Fruit fly (Drosophila melanogaster) whole organism, embryonic: ENCODE results near the gene nmo.

Experiments used
- B-H1 ChIP-seq: fragments of 200-800 bp; sonication (Bioruptor generic); IDR thresholded peaks from 3 replicates; pipeline ENCODE4 v1.3.6; 2022; ENCODE audit warnings: missing biosample characterization, missing genetic modification characterization
- CG10431 ChIP-seq: fragments of 200-800 bp; sonication (Bioruptor generic); optimal IDR thresholded peaks from 3 replicates; lab custom pipeline; 2018; ENCODE audit warnings: missing biosample characterization, mild to moderate bottlenecking, missing genetic modification characterization
- CG11695 ChIP-seq: fragments of 200-800 bp; sonication (Bioruptor generic); IDR thresholded peaks from 3 replicates; pipeline ENCODE4 v1.3.6; 2022; ENCODE audit warnings: missing biosample characterization, missing genetic modification characterization
- CG11696 ChIP-seq: fragments of 200-800 bp; sonication (Bioruptor generic); IDR thresholded peaks from 2 replicates; pipeline ENCODE4 v1.3.6; 2022; ENCODE audit warnings: missing biosample characterization, missing genetic modification characterization
- CG12236 ChIP-seq: fragments of 200-800 bp; sonication (Bioruptor generic); optimal IDR thresholded peaks from 2 replicates; lab custom pipeline; 2016; ENCODE audit warnings: missing biosample characterization, missing genetic modification characterization
- CG12744 ChIP-seq: fragments of 200-800 bp; sonication (Bioruptor generic); optimal IDR thresholded peaks from 2 replicates; lab custom pipeline; 2016; ENCODE audit warnings: missing biosample characterization, missing genetic modification characterization
- CG13123 ChIP-seq: fragments of 200-800 bp; sonication (Bioruptor generic); optimal IDR thresholded peaks from 2 replicates; lab custom pipeline; 2016; ENCODE audit warnings: missing biosample characterization, missing genetic modification characterization
- CG14710 ChIP-seq: fragments of 200-800 bp; sonication (Bioruptor generic); optimal IDR thresholded peaks from 3 replicates; lab custom pipeline; 2019; ENCODE audit warnings: missing biosample characterization, mild to moderate bottlenecking, missing genetic modification characterization, moderate library complexity
- CG14965 ChIP-seq: fragments of 200-800 bp; sonication (Bioruptor generic); optimal IDR thresholded peaks from 2 replicates; lab custom pipeline; 2016; ENCODE audit warnings: missing biosample characterization, missing genetic modification characterization, borderline replicate concordance
- CG43689 ChIP-seq: fragments of 200-800 bp; sonication (Bioruptor generic); IDR thresholded peaks from 2 replicates; pipeline ENCODE4 v1.3.6; 2022; ENCODE audit warnings: missing biosample characterization, missing genetic modification characterization
- CG4404 ChIP-seq: fragments of 200-800 bp; sonication (Bioruptor generic); IDR thresholded peaks from 2 replicates; pipeline ENCODE4 v1.3.6; 2022; ENCODE audit warnings: missing biosample characterization, missing genetic modification characterization
- CG4424 ChIP-seq: fragments of 200-800 bp; sonication (Bioruptor generic); optimal IDR thresholded peaks from 3 replicates; lab custom pipeline; 2016; ENCODE audit warnings: missing biosample characterization, missing genetic modification characterization
- CG5245 ChIP-seq: fragments of 200-800 bp; sonication (Bioruptor generic); optimal IDR thresholded peaks from 3 replicates; lab custom pipeline; 2016; ENCODE audit warnings: missing biosample characterization, missing genetic modification characterization
- CG6765 ChIP-seq: fragments of 200-800 bp; sonication (Bioruptor generic); optimal IDR thresholded peaks from 3 replicates; lab custom pipeline; 2017; ENCODE audit warnings: missing biosample characterization, mild to moderate bottlenecking, missing genetic modification characterization
- CG6813 ChIP-seq: fragments of 200-800 bp; sonication (Bioruptor generic); optimal IDR thresholded peaks from 2 replicates; lab custom pipeline; 2017; ENCODE audit warnings: missing biosample characterization, missing genetic modification characterization, mild to moderate bottlenecking, moderate library complexity, missing genetic modification reagents
- CG8290 ChIP-seq, 3 experiments: fragments of 200-800 bp; sonication (Bioruptor generic); optimal IDR thresholded peaks; 2 replicates each; lab custom pipeline; 2016 to 2019; ENCODE audit warnings: missing biosample characterization in 3 of 3, missing genetic modification characterization in 3 of 3, mild to moderate bottlenecking in 2 of 3, moderate library complexity in 1 of 3
- Dek ChIP-seq: fragments of 200-800 bp; sonication (Bioruptor generic); optimal IDR thresholded peaks from 3 replicates; lab custom pipeline; 2019; ENCODE audit warnings: missing biosample characterization, mild to moderate bottlenecking, missing genetic modification characterization, moderate library complexity
- Doc3 ChIP-seq: fragments of 200-800 bp; sonication (Bioruptor generic); IDR thresholded peaks from 3 replicates; pipeline ENCODE4 v1.3.6; 2022; ENCODE audit warnings: missing biosample characterization, missing genetic modification characterization; ENCODE audit not compliant: partially characterized antibody
- HLH4C ChIP-seq: fragments of 200-800 bp; sonication (Bioruptor generic); IDR thresholded peaks from 3 replicates; pipeline ENCODE4 v1.3.6; 2022; ENCODE audit warnings: missing biosample characterization, missing genetic modification characterization; ENCODE audit not compliant: partially characterized antibody
- MESR4 ChIP-seq: fragments of 200-800 bp; sonication (Bioruptor generic); optimal IDR thresholded peaks from 2 replicates; lab custom pipeline; 2018; ENCODE audit warnings: missing biosample characterization, mild to moderate bottlenecking, missing genetic modification characterization, moderate library complexity
- Max ChIP-seq: fragments of 200-800 bp; sonication (Bioruptor generic); optimal IDR thresholded peaks from 2 replicates; lab custom pipeline; 2016; ENCODE audit warnings: missing biosample characterization, mild to moderate bottlenecking, missing genetic modification characterization
- Nf-YB ChIP-seq: fragments of 200-800 bp; sonication (Bioruptor generic); optimal IDR thresholded peaks from 3 replicates; lab custom pipeline; 2019; ENCODE audit warnings: missing biosample characterization, mild to moderate bottlenecking, missing genetic modification characterization, moderate library complexity
- PHDP ChIP-seq: fragments of 200-800 bp; sonication (Bioruptor generic); optimal IDR thresholded peaks from 3 replicates; lab custom pipeline; 2018; ENCODE audit warnings: missing biosample characterization, mild to moderate bottlenecking, missing genetic modification characterization, moderate library complexity
- al ChIP-seq: fragments of 200-800 bp; sonication (Bioruptor generic); IDR thresholded peaks from 2 replicates; pipeline ENCODE4 v1.3.6; 2022; ENCODE audit warnings: missing biosample characterization, missing genetic modification characterization
- ase ChIP-seq: fragments of 200-800 bp; sonication (Bioruptor generic); IDR thresholded peaks from 3 replicates; pipeline ENCODE4 v1.3.6; 2022; ENCODE audit warnings: missing biosample characterization, missing genetic modification characterization
- az2 ChIP-seq: fragments of 200-800 bp; sonication (Bioruptor generic); optimal IDR thresholded peaks from 3 replicates; lab custom pipeline; 2016; ENCODE audit warnings: missing biosample characterization, missing genetic modification characterization
- cato ChIP-seq: fragments of 200-800 bp; sonication (Bioruptor generic); optimal IDR thresholded peaks from 2 replicates; lab custom pipeline; 2016; ENCODE audit warnings: missing biosample characterization, missing genetic modification characterization, borderline replicate concordance
- chm ChIP-seq: fragments of 200-800 bp; sonication (Bioruptor generic); IDR thresholded peaks from 2 replicates; pipeline ENCODE4 v1.3.6; 2022; ENCODE audit warnings: missing biosample characterization, missing genetic modification characterization
- chn ChIP-seq: fragments of 200-800 bp; sonication (Bioruptor generic); optimal IDR thresholded peaks from 2 replicates; lab custom pipeline; 2016; ENCODE audit warnings: missing biosample characterization, missing genetic modification characterization
- disco-r ChIP-seq: fragments of 200-800 bp; sonication (Bioruptor generic); optimal IDR thresholded peaks from 2 replicates; lab custom pipeline; 2016; ENCODE audit warnings: missing biosample characterization, missing genetic modification characterization
- dmrt11E ChIP-seq: fragments of 200-800 bp; sonication (Bioruptor generic); optimal IDR thresholded peaks from 3 replicates; lab custom pipeline; 2018; ENCODE audit warnings: missing biosample characterization, mild to moderate bottlenecking, missing genetic modification characterization, moderate library complexity
- emc ChIP-seq: fragments of 200-800 bp; sonication (Bioruptor generic); optimal IDR thresholded peaks from 2 replicates; lab custom pipeline; 2016; ENCODE audit warnings: missing biosample characterization, missing genetic modification characterization
- fru ChIP-seq: fragments of >200 bp; optimal IDR thresholded peaks from 2 replicates; lab custom pipeline; 2017
- gt ChIP-seq: fragments of 200-800 bp; sonication (Bioruptor generic); IDR thresholded peaks from 2 replicates; pipeline ENCODE4 v1.3.6; 2022; ENCODE audit warnings: missing biosample characterization, missing genetic modification characterization
- hb ChIP-seq: fragments of 200-800 bp; sonication (Bioruptor generic); IDR thresholded peaks from 3 replicates; pipeline ENCODE4 v1.3.6; 2022; ENCODE audit warnings: missing biosample characterization, missing genetic modification characterization; ENCODE audit not compliant: partially characterized antibody
- hbn ChIP-seq: fragments of 200-800 bp; sonication (Bioruptor generic); IDR thresholded peaks from 2 replicates; pipeline ENCODE4 v1.3.6; 2022; ENCODE audit warnings: missing biosample characterization, missing genetic modification characterization; ENCODE audit not compliant: partially characterized antibody
- jumu ChIP-seq: fragments of 200-800 bp; sonication (Bioruptor generic); optimal IDR thresholded peaks from 3 replicates; lab custom pipeline; 2016; ENCODE audit warnings: missing biosample characterization, missing genetic modification characterization
- kni ChIP-seq: fragments of 200-800 bp; sonication (Bioruptor generic); optimal IDR thresholded peaks from 3 replicates; lab custom pipeline; 2017; ENCODE audit warnings: mild to moderate bottlenecking, missing biosample characterization, missing genetic modification reagents, missing genetic modification characterization
- lov ChIP-seq, 2 experiments: fragments of 200-800 bp in 1 of 2; fragments of >200 bp in 1 of 2; sonication (Bioruptor generic) in 1 of 2; IDR thresholded peaks in 1 of 2; optimal IDR thresholded peaks in 1 of 2; 2 replicates in 1 of 2; 3 replicates in 1 of 2; pipeline versions ENCODE4 v1.3.6 to Lab custom; 2017 to 2022; ENCODE audit warnings: missing biosample characterization in 1 of 2, missing genetic modification characterization in 1 of 2
- mld ChIP-seq: fragments of 200-800 bp; sonication (Bioruptor generic); IDR thresholded peaks from 3 replicates; pipeline ENCODE4 v1.3.6; 2022; ENCODE audit warnings: missing biosample characterization, missing genetic modification characterization; ENCODE audit not compliant: partially characterized antibody
- nmo ChIP-seq: fragments of 200-800 bp; sonication (Bioruptor generic); optimal IDR thresholded peaks from 2 replicates; lab custom pipeline; 2018; ENCODE audit warnings: missing biosample characterization, mild to moderate bottlenecking, missing genetic modification characterization, moderate library complexity
- pfk ChIP-seq: fragments of 200-800 bp; sonication (Bioruptor generic); optimal IDR thresholded peaks from 2 replicates; lab custom pipeline; 2018; ENCODE audit warnings: missing biosample characterization, mild to moderate bottlenecking, missing genetic modification characterization, moderate library complexity
- pita ChIP-seq: fragments of 200-800 bp; sonication (Bioruptor generic); optimal IDR thresholded peaks from 2 replicates; lab custom pipeline; 2017; ENCODE audit warnings: missing biosample characterization, mild to moderate bottlenecking, missing genetic modification characterization
- pzg ChIP-seq: fragments of 200-800 bp; sonication (Bioruptor generic); optimal IDR thresholded peaks from 3 replicates; lab custom pipeline; 2018; ENCODE audit warnings: missing biosample characterization, mild to moderate bottlenecking, missing genetic modification characterization, moderate library complexity
- sim ChIP-seq: fragments of 200-800 bp; sonication (Bioruptor generic); IDR thresholded peaks from 2 replicates; pipeline ENCODE4 v1.3.6; 2022; ENCODE audit warnings: missing biosample characterization, missing genetic modification characterization
- sqz ChIP-seq: fragments of 200-800 bp; sonication (Bioruptor generic); optimal IDR thresholded peaks from 3 replicates; lab custom pipeline; 2018; ENCODE audit warnings: missing biosample characterization, mild to moderate bottlenecking, missing genetic modification characterization
- tap ChIP-seq: fragments of 200-800 bp; optimal IDR thresholded peaks from 3 replicates; lab custom pipeline; 2019; ENCODE audit warnings: missing biosample characterization, mild to moderate bottlenecking, missing genetic modification characterization, moderate library complexity
- trem ChIP-seq: fragments of 200-800 bp; optimal IDR thresholded peaks from 3 replicates; lab custom pipeline; 2019; ENCODE audit warnings: missing biosample characterization, mild to moderate bottlenecking, missing genetic modification characterization, moderate library complexity
- usp ChIP-seq: fragments of >200 bp; optimal IDR thresholded peaks from 2 replicates; lab custom pipeline; 2017; ENCODE audit warnings: missing biosample characterization, missing genetic modification characterization

The nmo gene

dm6 chr3L:7976081-7976483 lies 2.8 kb upstream of the nmo start, which contains the start of the genes HP4 and CG8209 (continued):
- TF ChIP-seq Max (peak; percentile 59), jumu (GFP tag; lab: Kevin White, UChicago) (peak; percentile 64), az2 (GFP tag; lab: Kevin White, UChicago) (peak; percentile 77), disco-r (GFP tag; lab: Kevin White, UChicago) (no peak), nmo (GFP tag; lab: Kevin White, UChicago) (peak; percentile 97), gt (no peak), CG14710 (tag; lab: Kevin White, UChicago) (peak; percentile 88), CG13123 (GFP tag; lab: Kevin White, UChicago) (peak; percentile 67), MESR4 (GFP tag; lab: Kevin White, UChicago) (peak; percentile 29), CG5245 (GFP tag; lab: Kevin White, UChicago) (peak; percentile 58), usp (GFP tag; lab: Kevin White, UChicago) (no peak), al (GFP tag; lab: Robert Waterston, UW) (peak; percentile 82), sqz (GFP tag; lab: Kevin White, UChicago) (peak; percentile 48), Dek (tag; lab: Kevin White, UChicago) (peak; percentile 84), trem (peak; percentile 85), CG43689 (GFP tag; lab: Robert Waterston, UW) (peak; percentile 68), tap (tag; lab: Kevin White, UChicago) (peak; percentile 52), B-H1 (peak; percentile 75; the same call in 2 of the 3 replicates), fru (no peak), chn (GFP tag; lab: Kevin White, UChicago) (peak; percentile 51), dmrt11E (tag; lab: Kevin White, UChicago) (peak; percentile 79), CG14965 (GFP tag; lab: Kevin White, UChicago) (no peak), CG11695 (GFP tag; lab: Robert Waterston, UW) (peak; percentile 75), hb (peak; percentile 88), emc (GFP tag; lab: Kevin White, UChicago) (peak; percentile 54), mld (GFP tag; lab: Robert Waterston, UW) (peak; percentile 83; the same call in 2 of the 3 replicates), CG4424 (GFP tag; lab: Kevin White, UChicago) (peak; percentile 84), CG12744 (GFP tag; lab: Kevin White, UChicago) (no peak), Nf-YB (GFP tag; lab: Kevin White, UChicago) (peak; percentile 63), CG10431 (GFP tag; lab: Kevin White, UChicago) (peak; percentile 60), cato (GFP tag; lab: Kevin White, UChicago) (peak; percentile 60), CG6765 (peak; percentile 70), hbn (GFP tag; lab: Robert Waterston, UW) (peak; percentile 96), CG12236 (no peak), pzg (peak; percentile 47), pita (GFP tag; lab: Kevin White, UChicago) (no peak), kni (GFP tag; lab: Kevin White, UChicago) (no peak), ase (peak; percentile 75; the same call in 2 of the 3 replicates), CG4404 (GFP tag; lab: Robert Waterston, UW) (peak; percentile 71), lov (optimal IDR thresholded peaks at IDR 0.05; lab: Kevin White, UChicago) (no peak), lov (GFP tag; IDR thresholded peaks at IDR 0.05; lab: Robert Waterston, UW) (0 out of 3 replicates have a peak, but pooled peaks have one; percentile 63), Doc3 (GFP tag; lab: Robert Waterston, UW) (peak; percentile 96), HLH4C (GFP tag; lab: Robert Waterston, UW) (peak; percentile 85), CG11696 (peak; percentile 58), chm (GFP tag; lab: Robert Waterston, UW) (peak; percentile 72), pfk (GFP tag; lab: Kevin White, UChicago) (peak; percentile 18), CG6813 (GFP tag; lab: Kevin White, UChicago) (peak; percentile 63), CG8290 (GFP tag; optimal IDR thresholded peaks at IDR 0.05; lab: Kevin White, UChicago) (peak; percentile 65), CG8290 (tag; optimal IDR thresholded peaks at IDR 0.05; lab: Kevin White, UChicago) (no peak), PHDP (tag; lab: Kevin White, UChicago) (peak; percentile 88), sim (no peak; the same call in 1 of the 2 replicates)
